Worm (Caenorhabditis elegans) whole organism, L2 larva: ENCODE data around the gene F54F2.7.
A peak's percentile ranks its signal among the peaks of the same experiment; 100 is the strongest.

ENCODE experiments used
- R02D3.7 ChIP-seq: fragments of 150-350 bp; optimal IDR thresholded peaks from 2 replicates; lab custom pipeline; 2014; ENCODE audit warnings: missing biosample characterization, missing genetic modification characterization
- ZK546.5 ChIP-seq: sonication (generic microtip); optimal IDR thresholded peaks from 2 replicates; lab custom pipeline; 2017; ENCODE audit warnings: missing biosample characterization, missing genetic modification characterization
- ama-1 ChIP-seq: fragments of 150-350 bp; optimal IDR thresholded peaks from 2 replicates; lab custom pipeline; 2018; ENCODE audit warnings: inconsistent platforms
- ceh-16 ChIP-seq: fragments of 150-350 bp; optimal IDR thresholded peaks from 2 replicates; lab custom pipeline; 2014; ENCODE audit warnings: missing biosample characterization, missing genetic modification characterization
- ceh-82 ChIP-seq: fragments of 150-350 bp; optimal IDR thresholded peaks from 2 replicates; lab custom pipeline; 2014; ENCODE audit warnings: missing biosample characterization, missing genetic modification characterization
- elt-3 ChIP-seq: sonication (generic microtip); optimal IDR thresholded peaks from 2 replicates; lab custom pipeline; 2017; ENCODE audit warnings: missing biosample characterization, missing genetic modification characterization
- lsy-2 ChIP-seq, 2 experiments: fragments of 150-350 bp in 1 of 2; sonication (generic microtip) in 1 of 2; optimal IDR thresholded peaks; 2 replicates each; lab custom pipeline; 2014 to 2017; ENCODE audit warnings: missing biosample characterization in 2 of 2, missing genetic modification characterization in 2 of 2
- skn-1 ChIP-seq: sonication (generic microtip); optimal IDR thresholded peaks from 2 replicates; lab custom pipeline; 2017; ENCODE audit warnings: missing biosample characterization, missing genetic modification characterization

DNA sequence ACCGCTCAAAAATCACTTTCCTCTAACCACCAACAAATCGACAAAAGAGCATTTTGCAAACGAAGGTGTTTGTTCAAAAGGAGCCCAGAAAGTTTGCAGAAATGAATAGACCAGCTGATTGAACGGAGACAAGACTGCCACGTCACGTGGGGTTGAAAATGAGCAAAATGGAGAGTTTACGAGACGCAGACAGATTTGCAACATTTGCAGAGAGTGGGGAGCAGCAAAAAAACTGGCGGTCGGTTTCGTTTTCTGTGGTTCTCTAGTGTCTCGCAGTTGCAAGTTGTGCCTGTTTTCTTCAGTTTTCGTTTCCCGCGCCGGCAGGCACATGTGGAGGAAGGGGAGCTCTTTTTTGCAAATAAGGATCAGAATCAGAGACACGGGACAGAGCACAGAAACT lies 21.7 kb downstream of the F54F2.7 start:
- TF ChIP-seq ceh-82 (no peak), ama-1 (lab: Kevin White, UChicago) (no peak), R02D3.7 (tag; lab: Kevin White, UChicago) (no peak), skn-1 (tag; lab: Kevin White, UChicago) (no peak), ZK546.5 (no peak), elt-3 (tag; lab: Kevin White, UChicago) (no peak), lsy-2 (tag; optimal IDR thresholded peaks at IDR 0.05; lab: Kevin White, UChicago) (peak in 1 of 2 experiments; percentile 59), ceh-16 (tag; lab: Kevin White, UChicago) (no peak)
